Fruit fly (Drosophila melanogaster) whole organism, prepupa: ENCODE measurements around the gene CG14506.

ENCODE experiments used
- Blimp-1 ChIP-seq: fragments of 200-800 bp; sonication (Bioruptor generic); optimal IDR thresholded peaks from 3 replicates; lab custom pipeline; 2017; ENCODE audit warnings: missing biosample characterization, missing genetic modification characterization, mild to moderate bottlenecking, moderate library complexity, missing genetic modification reagents
- CG10631 ChIP-seq: fragments of 200-800 bp; sonication (Bioruptor generic); optimal IDR thresholded peaks from 2 replicates; lab custom pipeline; 2016; ENCODE audit warnings: missing biosample characterization, missing genetic modification characterization
- CG10669 ChIP-seq: fragments of 200-800 bp; sonication (Bioruptor generic); optimal IDR thresholded peaks from 3 replicates; lab custom pipeline; 2018; ENCODE audit warnings: missing biosample characterization, mild to moderate bottlenecking, missing genetic modification characterization, moderate library complexity
- CG11762 ChIP-seq: fragments of 200-800 bp; sonication (Bioruptor generic); optimal IDR thresholded peaks from 3 replicates; lab custom pipeline; 2016; ENCODE audit warnings: missing biosample characterization, missing genetic modification characterization; ENCODE audit not compliant: insufficient read depth
- CG11902 ChIP-seq: fragments of 200-800 bp; sonication (Bioruptor generic); optimal IDR thresholded peaks from 3 replicates; lab custom pipeline; 2016; ENCODE audit warnings: missing biosample characterization, missing genetic modification characterization
- CG1621 ChIP-seq: fragments of 200-800 bp; sonication (Bioruptor generic); optimal IDR thresholded peaks from 3 replicates; lab custom pipeline; 2018; ENCODE audit warnings: missing biosample characterization, mild to moderate bottlenecking, missing genetic modification characterization
- CG3032 ChIP-seq: fragments of 200-800 bp; optimal IDR thresholded peaks from 2 replicates; lab custom pipeline; 2019; ENCODE audit warnings: missing biosample characterization, mild to moderate bottlenecking, missing genetic modification characterization, moderate library complexity
- CG31627 ChIP-seq: fragments of 200-800 bp; sonication (Bioruptor generic); optimal IDR thresholded peaks from 3 replicates; lab custom pipeline; 2016; ENCODE audit warnings: missing biosample characterization, missing genetic modification characterization
- CG32006 ChIP-seq: fragments of 200-800 bp; sonication (Bioruptor generic); optimal IDR thresholded peaks from 3 replicates; lab custom pipeline; 2017; ENCODE audit warnings: missing biosample characterization, mild to moderate bottlenecking, missing genetic modification characterization
- CG34406 ChIP-seq: fragments of 200-800 bp; sonication (Bioruptor generic); optimal IDR thresholded peaks from 3 replicates; lab custom pipeline; 2016; ENCODE audit warnings: missing biosample characterization, missing genetic modification characterization
- CG6276 ChIP-seq: fragments of 200-800 bp; sonication (Bioruptor generic); optimal IDR thresholded peaks from 2 replicates; lab custom pipeline; 2017; ENCODE audit warnings: missing biosample characterization, mild to moderate bottlenecking, missing genetic modification characterization
- CG6792 ChIP-seq: fragments of 200-800 bp; sonication (Bioruptor generic); optimal IDR thresholded peaks from 3 replicates; lab custom pipeline; 2016; ENCODE audit warnings: missing biosample characterization, missing genetic modification characterization
- CG6808 ChIP-seq: fragments of 200-800 bp; sonication (Bioruptor generic); optimal IDR thresholded peaks from 3 replicates; lab custom pipeline; 2017; ENCODE audit warnings: missing biosample characterization, missing genetic modification characterization, mild to moderate bottlenecking, moderate library complexity, missing genetic modification reagents
- CG6854 ChIP-seq: fragments of 200-800 bp; sonication (Bioruptor generic); optimal IDR thresholded peaks from 2 replicates; lab custom pipeline; 2017; ENCODE audit warnings: missing biosample characterization, mild to moderate bottlenecking, missing genetic modification characterization
- CG8119 ChIP-seq: fragments of 200-800 bp; sonication (Bioruptor generic); IDR thresholded peaks from 3 replicates; pipeline ENCODE4 v1.3.6; 2022; ENCODE audit warnings: missing biosample characterization, missing genetic modification characterization
- CG8319 ChIP-seq: fragments of 200-800 bp; sonication (Bioruptor generic); optimal IDR thresholded peaks from 3 replicates; lab custom pipeline; 2016; ENCODE audit warnings: missing biosample characterization, missing genetic modification characterization
- CG9139 ChIP-seq: fragments of 200-800 bp; sonication (Bioruptor generic); optimal IDR thresholded peaks from 3 replicates; lab custom pipeline; 2017; ENCODE audit warnings: missing biosample characterization, mild to moderate bottlenecking, missing genetic modification characterization
- Eip78C ChIP-seq: fragments of 200-800 bp; sonication (Bioruptor generic); peaks from one replicate; lab custom pipeline; 2016; ENCODE audit warnings: missing biosample characterization, missing genetic modification characterization
- Eip93F ChIP-seq: fragments of 200-800 bp; sonication (Bioruptor generic); optimal IDR thresholded peaks from 2 replicates; lab custom pipeline; 2016; ENCODE audit warnings: missing biosample characterization, mild to moderate bottlenecking, missing genetic modification characterization
- Ets21C ChIP-seq: fragments of 200-800 bp; sonication (Bioruptor generic); optimal IDR thresholded peaks from 3 replicates; lab custom pipeline; 2016; ENCODE audit warnings: missing biosample characterization, missing genetic modification characterization
- Gug ChIP-seq: fragments of 200-800 bp; sonication (Bioruptor generic); IDR thresholded peaks from 2 replicates; pipeline ENCODE4 v1.3.6; 2022; ENCODE audit warnings: missing biosample characterization, missing genetic modification characterization
- Hr38 ChIP-seq: sonication (Bioruptor generic); optimal IDR thresholded peaks from 2 replicates; lab custom pipeline; 2016; ENCODE audit warnings: missing biosample characterization, missing genetic modification characterization
- Hr39 ChIP-seq: fragments of 200-800 bp; sonication (Bioruptor generic); optimal IDR thresholded peaks from 2 replicates; lab custom pipeline; 2016; ENCODE audit warnings: missing biosample characterization, missing genetic modification characterization
- Hr4 ChIP-seq: fragments of 200-800 bp; sonication (Bioruptor generic); optimal IDR thresholded peaks from 3 replicates; lab custom pipeline; 2016; ENCODE audit warnings: missing biosample characterization, missing genetic modification characterization
- Lpt ChIP-seq: fragments of 200-800 bp; sonication (Bioruptor generic); optimal IDR thresholded peaks from 3 replicates; lab custom pipeline; 2016; ENCODE audit warnings: missing biosample characterization, missing genetic modification characterization
- Met ChIP-seq: fragments of 200-800 bp; sonication (Bioruptor generic); optimal IDR thresholded peaks from 3 replicates; lab custom pipeline; 2016; ENCODE audit warnings: missing biosample characterization, missing genetic modification characterization
- OdsH ChIP-seq: fragments of 200-800 bp; sonication (Bioruptor generic); optimal IDR thresholded peaks from 3 replicates; lab custom pipeline; 2016; ENCODE audit warnings: missing biosample characterization, missing genetic modification characterization
- Sox102F ChIP-seq: fragments of 200-800 bp; sonication (Bioruptor generic); optimal IDR thresholded peaks from 2 replicates; lab custom pipeline; 2016; ENCODE audit warnings: missing biosample characterization, mild to moderate bottlenecking, missing genetic modification characterization
- Sox14 ChIP-seq: fragments of 200-800 bp; sonication (Bioruptor generic); optimal IDR thresholded peaks from 3 replicates; lab custom pipeline; 2016; ENCODE audit warnings: missing biosample characterization, missing genetic modification characterization
- cyc ChIP-seq: fragments of 200-800 bp; sonication (Bioruptor generic); optimal IDR thresholded peaks from 3 replicates; lab custom pipeline; 2016; ENCODE audit warnings: missing biosample characterization, missing genetic modification characterization
- dac ChIP-seq: fragments of 200-800 bp; sonication (Bioruptor generic); optimal IDR thresholded peaks from 2 replicates; lab custom pipeline; 2017; ENCODE audit warnings: missing biosample characterization, mild to moderate bottlenecking, missing genetic modification characterization
- dsx ChIP-seq: fragments of 200-800 bp; optimal IDR thresholded peaks from 3 replicates; lab custom pipeline; 2019; ENCODE audit warnings: missing biosample characterization, mild to moderate bottlenecking, missing genetic modification characterization, moderate library complexity; ENCODE audit not compliant: poor library complexity, severe bottlenecking
- eg ChIP-seq: fragments of 200-800 bp; sonication (Bioruptor generic); IDR thresholded peaks from 3 replicates; pipeline ENCODE4 v1.3.6; 2022; ENCODE audit warnings: missing biosample characterization, missing genetic modification characterization
- esn ChIP-seq: fragments of 200-800 bp; sonication (Bioruptor generic); optimal IDR thresholded peaks from 2 replicates; lab custom pipeline; 2016; ENCODE audit warnings: missing biosample characterization, mild to moderate bottlenecking, missing genetic modification characterization, moderate library complexity
- fd85E ChIP-seq: fragments of 200-800 bp; sonication (Bioruptor generic); optimal IDR thresholded peaks from 3 replicates; lab custom pipeline; 2016; ENCODE audit warnings: missing biosample characterization, missing genetic modification characterization
- fkh ChIP-seq: fragments of 200-800 bp; sonication (Bioruptor generic); optimal IDR thresholded peaks from 3 replicates; lab custom pipeline; 2017; ENCODE audit warnings: missing biosample characterization, mild to moderate bottlenecking, missing genetic modification characterization, moderate library complexity
- lz ChIP-seq: fragments of 200-800 bp; sonication (Bioruptor generic); optimal IDR thresholded peaks from 3 replicates; lab custom pipeline; 2016; ENCODE audit warnings: missing biosample characterization, missing genetic modification characterization
- salr ChIP-seq, 2 experiments: fragments of 200-800 bp; sonication (Bioruptor generic); optimal IDR thresholded peaks; 3 replicates each; lab custom pipeline; 2016 to 2018; ENCODE audit warnings: missing biosample characterization in 2 of 2, missing genetic modification characterization in 2 of 2, mild to moderate bottlenecking in 1 of 2
- spab ChIP-seq: fragments of 200-800 bp; sonication (Bioruptor generic); optimal IDR thresholded peaks from 2 replicates; lab custom pipeline; 2017; ENCODE audit warnings: missing biosample characterization, mild to moderate bottlenecking, missing genetic modification characterization, missing genetic modification reagents
- ss ChIP-seq, 2 experiments: fragments of 200-800 bp; sonication (Bioruptor generic); optimal IDR thresholded peaks; 2 replicates in 1 of 2; 3 replicates in 1 of 2; lab custom pipeline; 2017 to 2018; ENCODE audit warnings: mild to moderate bottlenecking in 2 of 2, missing biosample characterization in 2 of 2, missing genetic modification characterization in 2 of 2, moderate library complexity in 1 of 2
- svp ChIP-seq: fragments of 200-800 bp; sonication (Bioruptor generic); peaks from one replicate; lab custom pipeline; 2016; ENCODE audit warnings: missing biosample characterization, missing genetic modification characterization
- vri ChIP-seq: fragments of 200-800 bp; sonication (Bioruptor generic); optimal IDR thresholded peaks from 3 replicates; lab custom pipeline; 2016; ENCODE audit warnings: missing biosample characterization, mild to moderate bottlenecking, missing genetic modification characterization

CG14506 gene

DNA sequence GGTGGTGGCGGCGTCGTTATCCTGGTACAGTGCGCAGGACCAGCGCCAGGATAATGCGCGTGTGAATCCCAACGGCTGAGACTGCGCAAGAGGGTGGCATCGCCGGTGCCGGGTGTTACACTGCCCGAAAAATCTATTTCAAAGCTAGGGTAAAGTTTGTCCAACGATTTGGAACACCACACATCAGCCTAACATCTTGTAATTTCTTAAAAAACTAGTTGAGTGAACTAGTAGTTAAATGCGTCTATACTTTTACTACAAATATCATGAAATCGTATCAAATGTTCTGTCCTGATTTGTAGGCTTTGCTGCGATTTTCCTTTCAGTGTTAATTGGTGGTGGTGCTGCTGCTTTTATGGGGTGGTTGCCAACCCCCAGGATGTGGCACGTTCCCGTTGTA lies 31.9 kb downstream of the CG14506 start:
- no peak for TF ChIP-seq CG11762
- peak; percentile 22 for TF ChIP-seq esn
- TF ChIP-seq CG34406 (GFP tag; lab: Kevin White, UChicago): no peak
- TF ChIP-seq CG3032 (tag; lab: Kevin White, UChicago): no peak
- no peak for TF ChIP-seq lz (GFP tag; lab: Kevin White, UChicago)
- TF ChIP-seq salr (GFP tag; optimal IDR thresholded peaks at IDR 0.05; lab: Kevin White, UChicago): no peak
- no peak for TF ChIP-seq Blimp-1 (GFP tag; lab: Kevin White, UChicago)
- no peak for TF ChIP-seq CG6792 (GFP tag; lab: Kevin White, UChicago)
- no peak for TF ChIP-seq Eip93F (GFP tag; lab: Kevin White, UChicago)
- no peak for TF ChIP-seq CG6854
- TF ChIP-seq Met: peak; percentile 14
- TF ChIP-seq CG8319 (GFP tag; lab: Kevin White, UChicago): no peak
- TF ChIP-seq CG1621 (tag; lab: Kevin White, UChicago): no peak
- peak; percentile 50 for TF ChIP-seq svp (GFP tag; lab: Kevin White, UChicago)
- no peak for TF ChIP-seq OdsH (GFP tag; lab: Kevin White, UChicago)
- no peak for TF ChIP-seq Eip78C
- TF ChIP-seq CG31627 (GFP tag; lab: Kevin White, UChicago): peak; percentile 8
- no peak for TF ChIP-seq CG32006
- no peak for TF ChIP-seq Gug (GFP tag; lab: Robert Waterston, UW)
- no peak for TF ChIP-seq ss (GFP tag; optimal IDR thresholded peaks at IDR 0.05; lab: Kevin White, UChicago)
- no peak for TF ChIP-seq Sox102F (GFP tag; lab: Kevin White, UChicago)
- no peak for TF ChIP-seq fkh (GFP tag; lab: Kevin White, UChicago)
- TF ChIP-seq Lpt (GFP tag; lab: Kevin White, UChicago): no peak
- TF ChIP-seq Sox14 (GFP tag; lab: Kevin White, UChicago): no peak
- TF ChIP-seq eg (GFP tag; lab: Robert Waterston, UW): no peak
- TF ChIP-seq CG11902 (GFP tag; lab: Kevin White, UChicago): no peak
- peak; percentile 7 for TF ChIP-seq Hr39
- TF ChIP-seq CG8119 (GFP tag; lab: Robert Waterston, UW): no peak
- TF ChIP-seq dsx: no peak
- TF ChIP-seq CG10669: no peak
- no peak for TF ChIP-seq CG9139 (GFP tag; lab: Kevin White, UChicago)
- TF ChIP-seq fd85E (GFP tag; lab: Kevin White, UChicago): no peak

DNA sequence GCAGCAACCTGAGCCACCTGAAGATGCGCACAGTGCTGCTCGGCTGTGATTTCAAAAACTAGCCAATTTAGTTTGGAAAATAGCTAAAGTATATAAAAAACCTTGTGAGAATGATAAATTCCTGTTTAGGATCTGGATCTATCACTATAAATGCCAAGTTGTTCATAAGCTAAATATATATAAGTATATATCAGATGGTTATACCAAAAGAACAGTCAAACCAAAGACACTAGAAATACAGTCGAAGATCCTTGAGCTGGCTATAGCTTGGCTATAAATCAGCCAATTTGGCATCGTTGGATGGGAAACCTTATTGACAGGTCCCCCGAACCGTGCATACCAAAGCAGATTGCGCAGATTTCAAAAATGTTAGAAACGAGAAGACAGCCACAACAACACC lies 33.7 kb downstream of the CG14506 start:
- TF ChIP-seq CG3032 (tag; lab: Kevin White, UChicago) (no peak), CG10631 (no peak), CG6808 (no peak)

DNA sequence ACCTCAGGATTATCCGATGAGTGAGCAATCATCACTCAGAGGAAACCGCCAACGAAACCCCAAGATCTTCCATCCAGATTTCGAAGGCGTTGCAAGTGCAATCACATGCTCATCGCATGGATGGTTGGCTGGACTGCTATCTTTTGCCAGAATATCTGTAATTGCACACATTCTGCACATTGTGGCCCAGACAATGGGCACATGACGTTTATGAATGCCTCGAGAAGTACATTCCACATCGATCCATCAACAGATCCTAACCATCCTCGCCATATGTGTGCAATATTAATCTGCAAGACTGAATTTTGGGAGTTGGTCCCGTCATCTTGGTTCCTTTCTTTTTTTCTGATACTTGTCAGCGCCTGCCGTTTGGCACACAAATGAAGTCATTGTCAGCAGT lies 34.5 kb downstream of the CG14506 start:
- TF ChIP-seq spab (no peak), CG3032 (tag; lab: Kevin White, UChicago) (no peak), CG6276 (GFP tag; lab: Kevin White, UChicago) (no peak), CG32006 (no peak), dac (no peak), Eip78C (no peak), lz (GFP tag; lab: Kevin White, UChicago) (no peak), cyc (GFP tag; lab: Kevin White, UChicago) (no peak), Ets21C (GFP tag; lab: Kevin White, UChicago) (no peak), esn (no peak), CG34406 (GFP tag; lab: Kevin White, UChicago) (no peak), fd85E (GFP tag; lab: Kevin White, UChicago) (no peak), CG11902 (GFP tag; lab: Kevin White, UChicago) (no peak), Hr38 (GFP tag; lab: Kevin White, UChicago) (no peak), vri (GFP tag; lab: Kevin White, UChicago) (no peak), Hr4 (GFP tag; lab: Kevin White, UChicago) (no peak), CG6808 (no peak), Sox14 (GFP tag; lab: Kevin White, UChicago) (no peak)
